Worm (Caenorhabditis elegans) whole organism, L3 larva: Measurements from ENCODE around the gene F40F9.10.

Experiments used
- R02D3.7 ChIP-seq: fragments of 150-350 bp; optimal IDR thresholded peaks from 2 replicates; lab custom pipeline; 2014; ENCODE audit warnings: missing biosample characterization, missing genetic modification characterization
- ZK546.5 ChIP-seq: sonication (generic microtip); optimal IDR thresholded peaks from 2 replicates; lab custom pipeline; 2017; ENCODE audit warnings: missing biosample characterization, missing genetic modification characterization
- aly-2 ChIP-seq: fragments of 150-350 bp; optimal IDR thresholded peaks from 2 replicates; lab custom pipeline; 2014; ENCODE audit warnings: missing biosample characterization, missing genetic modification characterization
- ama-1 ChIP-seq: fragments of 150-350 bp; optimal IDR thresholded peaks from 2 replicates; lab custom pipeline; 2018
- ceh-16 ChIP-seq: sonication (generic microtip); optimal IDR thresholded peaks from 2 replicates; lab custom pipeline; 2017; ENCODE audit warnings: missing biosample characterization, missing genetic modification characterization
- ceh-28 ChIP-seq: fragments of 150-350 bp; optimal IDR thresholded peaks from 2 replicates; lab custom pipeline; 2014; ENCODE audit warnings: missing biosample characterization, missing genetic modification reagents, missing genetic modification characterization
- ceh-82 ChIP-seq: fragments of 150-350 bp; optimal IDR thresholded peaks from 2 replicates; lab custom pipeline; 2014; ENCODE audit warnings: missing biosample characterization, missing genetic modification characterization
- ceh-9 ChIP-seq: sonication (generic microtip); optimal IDR thresholded peaks from 2 replicates; lab custom pipeline; 2018; ENCODE audit warnings: missing biosample characterization, missing genetic modification characterization
- daf-12 ChIP-seq: fragments of 150-350 bp; optimal IDR thresholded peaks from 2 replicates; lab custom pipeline; 2014; ENCODE audit warnings: missing biosample characterization, missing genetic modification reagents, missing genetic modification characterization
- egl-27 ChIP-seq: sonication (generic microtip); optimal IDR thresholded peaks from 4 replicates; lab custom pipeline; 2017; ENCODE audit warnings: missing biosample characterization, missing genetic modification reagents, missing genetic modification characterization
- egl-5 ChIP-seq: fragments of 150-350 bp; optimal IDR thresholded peaks from 2 replicates; lab custom pipeline; 2017; ENCODE audit warnings: missing biosample characterization, missing genetic modification reagents, missing genetic modification characterization, inconsistent platforms
- elt-1 ChIP-seq: fragments of 150-350 bp; optimal IDR thresholded peaks from 2 replicates; lab custom pipeline; 2014; ENCODE audit warnings: missing biosample characterization, missing genetic modification characterization
- elt-2 ChIP-seq: sonication (generic microtip); optimal IDR thresholded peaks from 2 replicates; lab custom pipeline; 2016; ENCODE audit warnings: missing genetic modification reagents, mild to moderate bottlenecking, missing genetic modification characterization, missing compliant biosample characterization
- elt-3 ChIP-seq, 3 experiments: fragments of 150-350 bp in 1 of 3; sonication (generic microtip) in 2 of 3; optimal IDR thresholded peaks; 2 replicates in 2 of 3; 4 replicates in 1 of 3; lab custom pipeline; 2014 to 2017; ENCODE audit warnings: missing biosample characterization in 3 of 3, missing genetic modification characterization in 3 of 3
- eor-1 ChIP-seq, 2 experiments: fragments of 150-350 bp; optimal IDR thresholded peaks; 2 replicates each; lab custom pipeline; 2014 to 2018; ENCODE audit warnings: missing biosample characterization in 2 of 2, missing genetic modification characterization in 2 of 2
- fkh-10 ChIP-seq: sonication (generic microtip); optimal IDR thresholded peaks from 2 replicates; lab custom pipeline; 2017; ENCODE audit warnings: missing biosample characterization, missing genetic modification reagents, missing genetic modification characterization
- fkh-2 ChIP-seq: fragments of 150-350 bp; optimal IDR thresholded peaks from 2 replicates; lab custom pipeline; 2014; ENCODE audit warnings: missing biosample characterization, missing genetic modification reagents, missing genetic modification characterization
- fos-1 ChIP-seq: fragments of 150-350 bp; optimal IDR thresholded peaks from 2 replicates; lab custom pipeline; 2014; ENCODE audit warnings: missing biosample characterization, missing genetic modification characterization
- hmg-11 ChIP-seq: sonication (generic microtip); optimal IDR thresholded peaks from 2 replicates; lab custom pipeline; 2016; ENCODE audit warnings: missing genetic modification characterization, missing compliant biosample characterization
- jun-1 ChIP-seq: fragments of 150-350 bp; optimal IDR thresholded peaks from 2 replicates; lab custom pipeline; 2014; ENCODE audit warnings: missing biosample characterization, missing genetic modification reagents, missing genetic modification characterization
- lin-15B ChIP-seq: fragments of 150-350 bp; optimal IDR thresholded peaks from 2 replicates; lab custom pipeline; 2014; ENCODE audit warnings: missing biosample characterization, missing genetic modification characterization
- lin-39 ChIP-seq: fragments of 150-350 bp; optimal IDR thresholded peaks from 2 replicates; lab custom pipeline; 2018; ENCODE audit warnings: missing biosample characterization, missing genetic modification reagents, missing genetic modification characterization
- lsy-12 ChIP-seq: sonication (generic microtip); optimal IDR thresholded peaks from 2 replicates; lab custom pipeline; 2016; ENCODE audit warnings: mild to moderate bottlenecking, missing genetic modification characterization, missing compliant biosample characterization
- mdl-1 ChIP-seq: fragments of 150-350 bp; optimal IDR thresholded peaks from 2 replicates; lab custom pipeline; 2014; ENCODE audit warnings: missing biosample characterization, missing genetic modification characterization
- mml-1 ChIP-seq: fragments of 150-350 bp; sonication (generic microtip); optimal IDR thresholded peaks from 3 replicates; lab custom pipeline; 2014; ENCODE audit warnings: missing biosample characterization, missing genetic modification characterization
- nfya-1 ChIP-seq: sonication (generic microtip); optimal IDR thresholded peaks from 2 replicates; lab custom pipeline; 2017; ENCODE audit warnings: missing genetic modification characterization, mild to moderate bottlenecking, missing compliant biosample characterization, antibody characterized with exemption, moderate library complexity; ENCODE audit not compliant: insufficient read depth
- nhr-11 ChIP-seq: fragments of 150-350 bp; optimal IDR thresholded peaks from 2 replicates; lab custom pipeline; 2014; ENCODE audit warnings: missing biosample characterization, missing genetic modification characterization
- nhr-12 ChIP-seq: fragments of 150-350 bp; optimal IDR thresholded peaks from 2 replicates; lab custom pipeline; 2014; ENCODE audit warnings: missing biosample characterization, missing genetic modification characterization
- nhr-23 ChIP-seq: fragments of 150-350 bp; optimal IDR thresholded peaks from 2 replicates; lab custom pipeline; 2014; ENCODE audit warnings: missing biosample characterization, missing genetic modification reagents, missing genetic modification characterization
- nhr-237 ChIP-seq: fragments of 150-350 bp; optimal IDR thresholded peaks from 2 replicates; lab custom pipeline; 2014; ENCODE audit warnings: missing biosample characterization, missing genetic modification characterization
- nhr-25 ChIP-seq: sonication (generic microtip); optimal IDR thresholded peaks from 2 replicates; lab custom pipeline; 2017; ENCODE audit warnings: missing biosample characterization, missing genetic modification characterization
- nhr-28 ChIP-seq: fragments of 150-350 bp; optimal IDR thresholded peaks from 2 replicates; lab custom pipeline; 2014; ENCODE audit warnings: missing biosample characterization, missing genetic modification characterization
- nhr-43 ChIP-seq: sonication (generic microtip); optimal IDR thresholded peaks from 2 replicates; lab custom pipeline; 2016; ENCODE audit warnings: mild to moderate bottlenecking, missing genetic modification characterization, missing compliant biosample characterization; ENCODE audit not compliant: poor library complexity, severe bottlenecking
- nhr-67 ChIP-seq: fragments of 150-350 bp; optimal IDR thresholded peaks from 2 replicates; lab custom pipeline; 2014; ENCODE audit warnings: missing biosample characterization, missing genetic modification characterization
- nhr-76 ChIP-seq: fragments of 150-350 bp; sonication (generic microtip); optimal IDR thresholded peaks from 5 replicates; lab custom pipeline; 2014; ENCODE audit warnings: missing biosample characterization, missing genetic modification characterization
- nhr-77 ChIP-seq: fragments of 150-350 bp; optimal IDR thresholded peaks from 2 replicates; lab custom pipeline; 2014; ENCODE audit warnings: missing biosample characterization, missing genetic modification characterization
- pha-4 ChIP-seq: fragments of 150-350 bp; optimal IDR thresholded peaks from 2 replicates; lab custom pipeline; 2014; ENCODE audit warnings: missing biosample characterization, missing genetic modification reagents, missing genetic modification characterization
- pqm-1 ChIP-seq: fragments of 150-350 bp; optimal IDR thresholded peaks from 2 replicates; lab custom pipeline; 2017; ENCODE audit warnings: missing biosample characterization, missing genetic modification characterization, inconsistent platforms
- sea-2 ChIP-seq: fragments of 150-350 bp; sonication (generic microtip); optimal IDR thresholded peaks from 4 replicates; lab custom pipeline; 2014; ENCODE audit warnings: missing biosample characterization, missing genetic modification reagents, missing genetic modification characterization
- skn-1 ChIP-seq: fragments of 150-350 bp; optimal IDR thresholded peaks from 2 replicates; lab custom pipeline; 2014; ENCODE audit warnings: missing biosample characterization, missing genetic modification characterization
- snpc-4 ChIP-seq: fragments of 150-350 bp; optimal IDR thresholded peaks from 2 replicates; lab custom pipeline; 2014; ENCODE audit warnings: missing biosample characterization, missing genetic modification characterization
- tbx-2 ChIP-seq: sonication (generic microtip); optimal IDR thresholded peaks from 2 replicates; lab custom pipeline; 2016; ENCODE audit warnings: mild to moderate bottlenecking, missing genetic modification characterization, missing compliant biosample characterization
- unc-39 ChIP-seq: sonication (generic microtip); optimal IDR thresholded peaks from 4 replicates; lab custom pipeline; 2017; ENCODE audit warnings: missing biosample characterization, missing genetic modification characterization
- unc-62 ChIP-seq: fragments of 150-350 bp; sonication (generic microtip); optimal IDR thresholded peaks from 4 replicates; lab custom pipeline; 2014; ENCODE audit warnings: missing biosample characterization, missing genetic modification reagents, missing genetic modification characterization
- zag-1 ChIP-seq: fragments of 150-350 bp; optimal IDR thresholded peaks from 2 replicates; lab custom pipeline; 2014; ENCODE audit warnings: missing biosample characterization, missing genetic modification characterization
- ztf-11 ChIP-seq: fragments of 150-350 bp; optimal IDR thresholded peaks from 2 replicates; lab custom pipeline; 2014; ENCODE audit warnings: missing biosample characterization, missing genetic modification characterization
- ztf-4 ChIP-seq: fragments of 150-350 bp; optimal IDR thresholded peaks from 2 replicates; lab custom pipeline; 2014; ENCODE audit warnings: missing biosample characterization, missing genetic modification characterization

The F40F9.10 gene

ce11 chrV:9730743-9731706 is 17.6 kb upstream of the F40F9.10 start:
- peak; percentile 91 for TF ChIP-seq lin-15B
- peak; percentile 84 for TF ChIP-seq fkh-10 (GFP tag; lab: Kevin White, UChicago)
- no peak for TF ChIP-seq aly-2
- peak; percentile 10 for TF ChIP-seq sea-2 (GFP tag; lab: Kevin White, UChicago)
- TF ChIP-seq ZK546.5 (tag; lab: Kevin White, UChicago) = peak; percentile 70
- TF ChIP-seq tbx-2 (tag; lab: Kevin White, UChicago) = peak; percentile 67
- peak; percentile 51 for TF ChIP-seq nhr-77 (tag; lab: Kevin White, UChicago)
- no peak for TF ChIP-seq nhr-237 (tag; lab: Kevin White, UChicago)
- no peak for TF ChIP-seq ztf-11 (tag; lab: Kevin White, UChicago)
- no peak for TF ChIP-seq ceh-9 (tag; lab: Kevin White, UChicago)
- peak; percentile 74 for TF ChIP-seq ceh-28 (tag; lab: Kevin White, UChicago)
- peak; percentile 69 for TF ChIP-seq snpc-4
- TF ChIP-seq lsy-12 (tag; lab: Kevin White, UChicago) = peak; percentile 92
- TF ChIP-seq nhr-43 (tag; lab: Kevin White, UChicago) = peak; percentile 73
- TF ChIP-seq nhr-28 (tag; lab: Kevin White, UChicago) = no peak
- TF ChIP-seq egl-27 (tag; lab: Kevin White, UChicago) = peak; percentile 73
- no peak for TF ChIP-seq nhr-67 (tag; lab: Kevin White, UChicago)
- no peak for TF ChIP-seq eor-1 (tag; optimal IDR thresholded peaks at IDR 0.05; lab: Kevin White, UChicago)
- peak; percentile 93 for TF ChIP-seq unc-62
- peak; percentile 93 for TF ChIP-seq nhr-25 (tag; lab: Kevin White, UChicago)
- peak; percentile 63 for TF ChIP-seq unc-39 (tag; lab: Kevin White, UChicago)
- peak; percentile 89 for TF ChIP-seq nhr-11 (tag; lab: Kevin White, UChicago)
- peak; percentile 99 for TF ChIP-seq lin-39
- peak; percentile 37 for TF ChIP-seq elt-1 (tag; lab: Kevin White, UChicago)
- TF ChIP-seq nhr-12 (tag; lab: Kevin White, UChicago) = no peak
- peak; percentile 80 for TF ChIP-seq skn-1 (tag; lab: Kevin White, UChicago)
- peak; percentile 100 for TF ChIP-seq nfya-1 (tag; lab: Kevin White, UChicago)
- TF ChIP-seq daf-12 (tag; lab: Kevin White, UChicago) = no peak
- TF ChIP-seq pha-4 (tag; lab: Kevin White, UChicago) = peak; percentile 82
- peak; percentile 90 for TF ChIP-seq egl-5 (tag; lab: Kevin White, UChicago)
- TF ChIP-seq ama-1 (lab: Kevin White, UChicago) = peak; percentile 99
- peak; percentile 75 for TF ChIP-seq ztf-4 (tag; lab: Kevin White, UChicago)
- TF ChIP-seq pqm-1 (tag; lab: Kevin White, UChicago) = peak; percentile 90
- peak; percentile 89 for TF ChIP-seq jun-1 (tag; lab: Kevin White, UChicago)
- no peak for TF ChIP-seq nhr-76
- no peak for TF ChIP-seq mml-1 (tag; lab: Kevin White, UChicago)
- TF ChIP-seq ceh-82 = peak; percentile 74
- peak; percentile 100 for TF ChIP-seq hmg-11 (tag; lab: Kevin White, UChicago)
- TF ChIP-seq fkh-2 = peak; percentile 76
- TF ChIP-seq mdl-1 (tag; lab: Kevin White, UChicago) = peak; percentile 95
- peak; percentile 97 for TF ChIP-seq elt-2 (tag; lab: Kevin White, UChicago)
- TF ChIP-seq ceh-16 (tag; lab: Kevin White, UChicago) = no peak
- peak; percentile 58 for TF ChIP-seq zag-1 (tag; lab: Kevin White, UChicago)
- peak; percentile 61 for TF ChIP-seq fos-1 (tag; lab: Kevin White, UChicago)
- peak in 2 of 3 experiments; percentile 14 to 21 for TF ChIP-seq elt-3 (tag; optimal IDR thresholded peaks at IDR 0.05; lab: Kevin White, UChicago)
- peak; percentile 58 for TF ChIP-seq R02D3.7 (tag; lab: Kevin White, UChicago)
- TF ChIP-seq nhr-23 (tag; lab: Kevin White, UChicago) = peak; percentile 83
